Worm (Caenorhabditis elegans): ENCODE results near the gene mec-18.

DNA sequence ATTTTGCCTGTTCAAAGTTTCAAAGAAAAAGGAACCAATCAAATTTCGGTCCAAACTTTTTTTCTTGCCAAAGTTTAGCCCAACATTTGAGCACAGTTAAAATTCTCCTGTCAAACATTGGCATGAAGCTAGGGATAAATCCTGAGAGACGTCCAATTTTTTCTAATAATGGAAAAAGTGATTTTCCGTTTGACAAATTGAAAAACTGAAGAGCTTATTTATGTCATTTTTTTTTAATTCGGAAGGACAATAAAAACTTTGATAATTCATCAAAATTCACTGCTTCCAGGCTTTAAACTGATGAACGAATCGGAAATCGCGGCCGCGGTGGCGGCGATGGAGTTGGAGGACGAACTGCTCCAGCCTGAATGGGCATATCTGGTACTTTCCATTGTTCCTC is 46.5 kb upstream of the mec-18 start, which contains the start of gene dop-6:
- TF ChIP-seq fkh-4 (tag; optimal IDR thresholded peaks at IDR 0.05; ENCODE audit: borderline replicate concordance), result no peak
- no peak for TF ChIP-seq sup-37 (GFP tag; optimal IDR thresholded peaks at IDR 0.05)
- no peak for TF ChIP-seq nhr-19 (GFP tag; conservative IDR thresholded peaks at IDR 0.05)

Data from whole organism, L1 larva.